Worm (Caenorhabditis elegans): ENCODE results near the gene dig-1.
A peak's percentile ranks its signal among the peaks of the same experiment; 100 is the strongest.

The dig-1 gene

DNA sequence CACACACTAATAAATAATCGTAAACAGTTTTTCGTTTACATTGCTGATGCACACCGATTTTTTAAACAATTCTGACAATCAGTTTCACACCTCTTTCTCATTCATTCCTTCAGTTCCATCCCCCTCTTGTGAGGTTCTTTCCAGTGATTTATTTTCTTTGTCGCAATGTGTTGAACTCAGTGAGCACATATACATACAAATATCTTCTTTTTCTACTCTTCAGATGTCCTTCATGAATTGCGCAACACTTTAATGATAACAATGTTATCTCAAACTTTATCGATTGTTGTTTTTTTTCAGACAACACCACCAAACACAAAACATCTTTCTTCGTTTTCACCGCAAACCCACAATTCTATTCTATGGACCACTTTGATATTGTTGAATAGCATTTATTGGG is at the start of gene dig-1:
TSS of gene dig-1 (plus strand) at position 301 of the 400 bp plus-strand sequence.
- no peak for TF ChIP-seq lsl-1 (GFP tag; optimal IDR thresholded peaks at IDR 0.05)
- no peak for TF ChIP-seq attf-6 (GFP tag; IDR thresholded peaks at IDR 0.05)
- no peak for TF ChIP-seq cebp-1 (GFP tag; IDR thresholded peaks at IDR 0.05)
- no peak for TF ChIP-seq cebp-1 (tag; optimal IDR thresholded peaks at IDR 0.05)
- TF ChIP-seq repo-1 (tag; optimal IDR thresholded peaks at IDR 0.05), result no peak

DNA sequence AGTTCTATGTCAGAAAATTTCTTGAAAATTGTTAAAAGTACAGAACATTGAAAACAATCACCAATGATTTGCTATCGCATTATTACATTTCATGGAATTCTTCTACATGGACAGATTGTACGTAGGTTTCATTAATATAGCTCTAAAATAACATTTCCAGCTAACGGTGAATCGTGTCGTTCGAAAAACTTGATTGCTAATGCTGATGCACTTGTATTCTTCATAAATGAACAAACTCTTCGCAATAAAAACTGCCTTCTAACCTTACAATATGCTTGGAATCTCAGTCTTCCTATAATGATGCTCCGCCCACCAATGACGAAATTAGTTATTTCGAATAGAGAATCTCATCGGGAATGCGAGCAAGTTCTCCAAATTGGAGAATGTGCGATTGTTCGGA is 40.6 kb upstream of the dig-1 start, which contains the start of gene F37A4.6:
TSS of gene F37A4.6 (plus strand) at position 301 of the 400 bp plus-strand sequence.
- no peak for TF ChIP-seq ceh-40 (GFP tag; IDR thresholded peaks at IDR 0.05)
- TF ChIP-seq K11D2.4 (GFP tag; IDR thresholded peaks at IDR 0.05), result no peak
- no peak for TF ChIP-seq F33H1.4 (GFP tag; IDR thresholded peaks at IDR 0.05)
- TF ChIP-seq ama-1 (optimal IDR thresholded peaks at IDR 0.05), result no peak
- TF ChIP-seq ama-1 (GFP tag; optimal IDR thresholded peaks at IDR 0.05), result no peak
- no peak for TF ChIP-seq ztf-26 (tag; optimal IDR thresholded peaks at IDR 0.05)
- no peak for TF ChIP-seq ztf-3 (GFP tag; optimal IDR thresholded peaks at IDR 0.05)
- TF ChIP-seq ztf-25 (GFP tag; IDR thresholded peaks at IDR 0.05), result no peak
- TF ChIP-seq nhr-27 (tag; optimal IDR thresholded peaks at IDR 0.05), result no peak
- TF ChIP-seq unc-62 (GFP tag; optimal IDR thresholded peaks at IDR 0.05), result no peak
- no peak for TF ChIP-seq Y56A3A.18 (GFP tag; IDR thresholded peaks at IDR 0.05)
- no peak for TF ChIP-seq nhr-120 (GFP tag; IDR thresholded peaks at IDR 0.05)
- no peak for TF ChIP-seq rec-8 (tag; optimal IDR thresholded peaks at IDR 0.05)
- TF ChIP-seq nfyb-1 (GFP tag; IDR thresholded peaks at IDR 0.05), result no peak
- no peak for TF ChIP-seq ztf-6 (GFP tag; IDR thresholded peaks at IDR 0.05)
- TF ChIP-seq fkh-3 (tag; optimal IDR thresholded peaks at IDR 0.05), result no peak
- TF ChIP-seq F39B2.1 (GFP tag; IDR thresholded peaks at IDR 0.05), result no peak
- TF ChIP-seq mes-4 (tag; optimal IDR thresholded peaks at IDR 0.05), result no peak
- no peak for TF ChIP-seq ZK185.1 (tag; optimal IDR thresholded peaks at IDR 0.05; ENCODE audit: poor library complexity, severe bottlenecking)
- no peak for TF ChIP-seq atf-7 (tag; optimal IDR thresholded peaks at IDR 0.05)
- no peak for TF ChIP-seq athp-1 (tag; optimal IDR thresholded peaks at IDR 0.05)

DNA sequence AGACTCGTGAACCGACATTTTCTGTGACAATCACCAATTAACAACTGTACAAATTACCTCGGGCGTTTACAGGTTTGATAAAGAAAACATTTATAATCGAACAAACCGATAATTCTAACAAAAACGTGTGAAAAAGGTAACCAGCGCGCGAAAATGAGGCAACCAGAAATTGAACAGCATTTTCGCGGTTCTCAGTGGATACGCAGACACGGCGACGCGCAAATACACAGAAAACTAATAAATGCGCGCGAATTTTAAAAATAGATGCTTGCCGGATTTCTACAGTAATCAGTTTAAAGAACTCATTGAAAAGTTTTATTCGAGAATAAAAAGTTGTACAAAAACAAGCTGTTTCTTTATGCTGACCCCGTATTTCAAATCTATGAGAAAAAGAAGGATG is 36.1 kb upstream of the dig-1 start, which contains the start of gene isw-1:
TSS of gene isw-1 (minus strand) at position 118 of the 400 bp plus-strand sequence.
- TF ChIP-seq zim-3 (tag; optimal IDR thresholded peaks at IDR 0.05) (no peak), madf-6 (GFP tag; IDR thresholded peaks at IDR 0.05) (peak; percentile 97), die-1 (tag; optimal IDR thresholded peaks at IDR 0.05) (no peak), ceh-91 (GFP tag; IDR thresholded peaks at IDR 0.05) (peak; percentile 92), F49E8.2 (tag; optimal IDR thresholded peaks at IDR 0.05; ENCODE audit: insufficient read depth) (peak; percentile 27), madf-3 (GFP tag; IDR thresholded peaks at IDR 0.05) (peak; percentile 87), Y79H2A.3 (GFP tag; conservative IDR thresholded peaks at IDR 0.05) (no peak), rcor-1 (GFP tag; IDR thresholded peaks at IDR 0.05) (peak; percentile 24; the same call in 1 of the 2 replicates), dpl-1 (GFP tag; optimal IDR thresholded peaks at IDR 0.05) (peak; percentile 98), him-1 (tag; optimal IDR thresholded peaks at IDR 0.05) (no peak), lin-35 (GFP tag; optimal IDR thresholded peaks at IDR 0.05) (peak in 2 of 3 experiments; percentile 76 to 92), hsf-1 (GFP tag; IDR thresholded peaks at IDR 0.05) (peak; percentile 82), B0019.2 (GFP tag; conservative IDR thresholded peaks at IDR 0.05) (peak; percentile 90), attf-6 (GFP tag; IDR thresholded peaks at IDR 0.05) (no peak), efl-1 (GFP tag; optimal IDR thresholded peaks at IDR 0.05) (peak; percentile 98), let-607 (tag; optimal IDR thresholded peaks at IDR 0.05) (no peak), sptf-2 (GFP tag; optimal IDR thresholded peaks at IDR 0.05) (no peak), ztf-6 (GFP tag; IDR thresholded peaks at IDR 0.05) (no peak), Y53G8AR.9 (GFP tag; conservative IDR thresholded peaks at IDR 0.05) (no peak; the same call in 1 of the 2 replicates), akir-1 (GFP tag; optimal IDR thresholded peaks at IDR 0.05) (no peak), attf-3 (GFP tag; conservative IDR thresholded peaks at IDR 0.05) (peak; percentile 80), ztf-3 (GFP tag; optimal IDR thresholded peaks at IDR 0.05) (no peak), lin-54 (GFP tag; optimal IDR thresholded peaks at IDR 0.05) (peak; percentile 93), mcd-1 (GFP tag; IDR thresholded peaks at IDR 0.05) (peak; percentile 65; the same call in 1 of the 2 replicates), zfh-2 (GFP tag; conservative IDR thresholded peaks at IDR 0.05) (no peak)
